Worm (Caenorhabditis elegans) whole organism, young adult: ENCODE measurements around the gene cft-1.

Experiments used
- ama-1 ChIP-seq, 3 experiments: fragments of 150-350 bp in 1 of 3; sonication (generic microtip) in 2 of 3; optimal IDR thresholded peaks; 2 replicates each; lab custom pipeline; 2014 to 2018; ENCODE audit warnings: missing biosample characterization in 2 of 3, missing genetic modification characterization in 2 of 3, missing genetic modification reagents in 2 of 3
- hlh-26 ChIP-seq: fragments of 200-800 bp; sonication (Bioruptor generic); conservative IDR thresholded peaks from 2 replicates; pipeline ENCODE4 v1.3.6; 2022; ENCODE audit warnings: missing genetic modification reagents, missing genetic modification characterization, missing compliant biosample characterization
- lsl-1 ChIP-seq: fragments of 200-800 bp; sonication (Bioruptor generic); optimal IDR thresholded peaks from 2 replicates; lab custom pipeline; 2018; ENCODE audit warnings: mild to moderate bottlenecking, missing genetic modification characterization, moderate library complexity, missing compliant biosample characterization
- unc-130 ChIP-seq: sonication (generic microtip); optimal IDR thresholded peaks from 2 replicates; lab custom pipeline; 2016; ENCODE audit warnings: missing genetic modification reagents, missing genetic modification characterization, missing compliant biosample characterization
- unc-62 ChIP-seq: fragments of 150-350 bp; optimal IDR thresholded peaks from 2 replicates; lab custom pipeline; 2014; ENCODE audit warnings: missing biosample characterization, missing genetic modification reagents, missing genetic modification characterization

DNA sequence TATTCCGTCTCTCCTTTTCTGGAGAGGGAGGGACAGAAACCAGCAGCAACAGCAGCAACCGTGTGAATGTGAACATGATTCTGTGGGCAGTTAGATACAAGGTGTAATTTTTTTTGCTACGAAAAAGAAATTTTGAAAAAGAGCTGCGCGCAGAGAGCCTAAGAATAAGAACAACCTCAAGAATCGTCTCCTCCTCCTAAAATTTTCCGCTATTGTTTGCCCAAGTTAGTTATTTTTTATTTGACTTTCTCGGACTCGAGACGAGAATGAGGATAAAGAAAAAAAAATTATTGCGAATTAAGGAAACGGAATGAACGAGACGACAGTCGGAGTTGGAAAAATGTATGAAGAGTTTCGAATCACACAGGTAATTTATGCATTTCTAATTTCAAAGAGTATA is 20.0 kb downstream of the cft-1 start, which contains the start of gene glb-5:
- no peak for TF ChIP-seq unc-62 (GFP tag; lab: Kevin White, UChicago)
- no peak for TF ChIP-seq unc-130 (GFP tag; lab: Kevin White, UChicago)
- TF ChIP-seq hlh-26 (GFP tag; lab: Robert Waterston, UW), result no peak
- no peak for TF ChIP-seq ama-1 (optimal IDR thresholded peaks at IDR 0.05; lab: Kevin White, UChicago)
- TF ChIP-seq ama-1 (GFP tag; optimal IDR thresholded peaks at IDR 0.05; lab: Kevin White, UChicago), result no peak
- no peak for TF ChIP-seq lsl-1 (GFP tag; lab: Kevin White, UChicago)
